Worm (Caenorhabditis elegans) whole organism, midembryonic: ENCODE results near the gene T16G1.5.

ENCODE experiments used
- T22C8.4 ChIP-seq: fragments of 200-800 bp; sonication (Bioruptor generic); IDR thresholded peaks from 2 replicates; pipeline ENCODE4 v1.3.6; 2022; ENCODE audit warnings: missing genetic modification characterization, missing compliant biosample characterization
- cog-1 ChIP-seq: sonication (generic microtip); optimal IDR thresholded peaks from 2 replicates; lab custom pipeline; 2016; ENCODE audit warnings: missing genetic modification characterization, missing compliant biosample characterization
- flt-1 ChIP-seq: fragments of 200-800 bp; sonication (Bioruptor generic); IDR thresholded peaks from 2 replicates; pipeline ENCODE4 v1.3.6; 2022; ENCODE audit warnings: missing genetic modification characterization, missing compliant biosample characterization
- klf-2 ChIP-seq: fragments of 200-800 bp; sonication (Bioruptor generic); conservative IDR thresholded peaks from 2 replicates; pipeline ENCODE4 v1.3.6; 2022; ENCODE audit warnings: missing genetic modification reagents, missing genetic modification characterization, missing compliant biosample characterization
- med-1 ChIP-seq: sonication (generic microtip); optimal IDR thresholded peaks from 2 replicates; lab custom pipeline; 2017; ENCODE audit warnings: missing genetic modification characterization, mild to moderate bottlenecking, missing compliant biosample characterization, antibody characterized with exemption, missing genetic modification reagents; ENCODE audit not compliant: insufficient read depth
- ref-1 ChIP-seq: fragments of 200-800 bp; sonication (Bioruptor generic); conservative IDR thresholded peaks from 2 replicates; pipeline ENCODE4 v1.3.6; 2022; ENCODE audit warnings: missing genetic modification reagents, missing genetic modification characterization, missing compliant biosample characterization
- tab-1 ChIP-seq: fragments of 200-800 bp; sonication (Bioruptor generic); IDR thresholded peaks from 2 replicates; pipeline ENCODE4 v1.3.6; 2022; ENCODE audit warnings: missing genetic modification characterization, missing compliant biosample characterization
- ztf-23 ChIP-seq: fragments of 200-800 bp; sonication (Bioruptor generic); IDR thresholded peaks from 2 replicates; pipeline ENCODE4 v1.3.6; 2022; ENCODE audit warnings: missing genetic modification reagents, missing genetic modification characterization, missing compliant biosample characterization
- ztf-29 ChIP-seq: fragments of 200-800 bp; sonication (Bioruptor generic); IDR thresholded peaks from 2 replicates; pipeline ENCODE4 v1.3.6; 2022; ENCODE audit warnings: missing genetic modification reagents, missing genetic modification characterization, missing compliant biosample characterization

DNA sequence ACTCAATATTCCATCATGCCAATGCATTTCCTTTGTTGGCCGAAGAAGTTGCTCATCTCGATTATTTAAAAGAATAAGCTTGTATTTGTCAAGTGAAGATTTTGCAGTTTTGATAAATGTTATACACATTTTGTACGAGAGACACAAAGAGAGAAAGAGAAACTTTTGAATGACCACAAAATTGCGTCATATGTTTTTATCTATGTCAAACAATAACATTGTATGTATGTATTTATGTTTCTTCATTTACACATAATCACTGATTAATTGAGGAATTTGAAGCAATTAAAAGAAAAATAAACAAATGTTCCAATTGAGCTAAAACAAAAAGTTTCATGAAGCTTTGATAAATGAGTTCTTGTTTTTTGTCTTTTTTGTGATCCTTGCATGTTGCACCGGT, 23.8 kb upstream of the T16G1.5 start, which contains the start of gene hrg-9:
- TF ChIP-seq cog-1 (tag; lab: Kevin White, UChicago) (no peak), flt-1 (GFP tag; lab: Robert Waterston, UW) (no peak), klf-2 (no peak), T22C8.4 (GFP tag; lab: Robert Waterston, UW) (no peak), ztf-29 (GFP tag; lab: Robert Waterston, UW) (no peak), med-1 (GFP tag; lab: Kevin White, UChicago) (no peak), tab-1 (no peak), ref-1 (GFP tag; lab: Robert Waterston, UW) (no peak), ztf-23 (GFP tag; lab: Robert Waterston, UW) (no peak)
